Worm (Caenorhabditis elegans) whole organism, L2 larva: ENCODE measurements around the gene mrpl-44.

Experiments
- fos-1 ChIP-seq: fragments of 150-350 bp; optimal IDR thresholded peaks from 2 replicates; lab custom pipeline; 2014; ENCODE audit warnings: missing biosample characterization, missing genetic modification characterization
- nhr-237 ChIP-seq: fragments of 150-350 bp; optimal IDR thresholded peaks from 2 replicates; lab custom pipeline; 2014; ENCODE audit warnings: missing biosample characterization, missing genetic modification characterization

ce11 chrIII:9053263-9053662 is 35.9 kb downstream of the mrpl-44 start:
- TF ChIP-seq fos-1 (no peak), nhr-237 (tag; lab: Kevin White, UChicago) (no peak)
